Fruit fly (Drosophila melanogaster) whole organism, embryonic: ENCODE results near the gene CG6675.
A peak's percentile ranks its signal among the peaks of the same experiment; 100 is the strongest.

Source experiments
- Atf3 ChIP-seq: fragments of 200-800 bp; sonication (Bioruptor generic); optimal IDR thresholded peaks from 3 replicates; lab custom pipeline; 2016; ENCODE audit warnings: missing biosample characterization, missing genetic modification characterization
- CG10274 ChIP-seq: fragments of 200-800 bp; sonication (Bioruptor generic); optimal IDR thresholded peaks from 3 replicates; lab custom pipeline; 2017; ENCODE audit warnings: missing biosample characterization, mild to moderate bottlenecking, missing genetic modification characterization
- CG10959 ChIP-seq: fragments of 200-800 bp; sonication (Bioruptor generic); IDR thresholded peaks from 2 replicates; pipeline ENCODE4 v1.3.6; 2022; ENCODE audit warnings: missing biosample characterization, missing genetic modification characterization
- CG1233 ChIP-seq: fragments of 200-800 bp; sonication (Bioruptor generic); optimal IDR thresholded peaks from 4 replicates; lab custom pipeline; 2018; ENCODE audit warnings: missing biosample characterization, mild to moderate bottlenecking, missing genetic modification characterization
- CG13775 ChIP-seq: fragments of 200-800 bp; sonication (Bioruptor generic); optimal IDR thresholded peaks from 3 replicates; lab custom pipeline; 2017; ENCODE audit warnings: missing biosample characterization, mild to moderate bottlenecking, missing genetic modification characterization
- CG14667 ChIP-seq: fragments of 200-800 bp; sonication (Bioruptor generic); IDR thresholded peaks from 2 replicates; pipeline ENCODE4 v1.3.6; 2022; ENCODE audit warnings: missing biosample characterization, missing genetic modification characterization
- CG15073 ChIP-seq: fragments of 200-800 bp; sonication (Bioruptor generic); optimal IDR thresholded peaks from 2 replicates; lab custom pipeline; 2016; ENCODE audit warnings: missing biosample characterization, missing genetic modification characterization
- CG15479 ChIP-seq: fragments of 200-800 bp; sonication (Bioruptor generic); optimal IDR thresholded peaks from 3 replicates; lab custom pipeline; 2019; ENCODE audit warnings: missing biosample characterization, mild to moderate bottlenecking, missing genetic modification characterization, moderate library complexity
- CG15514 ChIP-seq: fragments of 200-800 bp; sonication (Bioruptor generic); optimal IDR thresholded peaks from 3 replicates; lab custom pipeline; 2017; ENCODE audit warnings: missing biosample characterization, missing genetic modification characterization, mild to moderate bottlenecking, moderate library complexity, missing genetic modification reagents
- CG17359 ChIP-seq: fragments of 200-800 bp; sonication (Bioruptor generic); optimal IDR thresholded peaks from 3 replicates; lab custom pipeline; 2018; ENCODE audit warnings: missing biosample characterization, mild to moderate bottlenecking, missing genetic modification characterization, moderate library complexity
- CG17361 ChIP-seq: fragments of 200-800 bp; sonication (Bioruptor generic); IDR thresholded peaks from 3 replicates; pipeline ENCODE4 v1.3.6; 2022; ENCODE audit warnings: missing biosample characterization, missing genetic modification characterization
- CG17568 ChIP-seq: fragments of 200-800 bp; sonication (Bioruptor generic); optimal IDR thresholded peaks from 2 replicates; lab custom pipeline; 2018; ENCODE audit warnings: missing biosample characterization, mild to moderate bottlenecking, missing genetic modification characterization, moderate library complexity
- CG17829 ChIP-seq: fragments of 200-800 bp; optimal IDR thresholded peaks from 2 replicates; lab custom pipeline; 2019; ENCODE audit warnings: missing biosample characterization, mild to moderate bottlenecking, missing genetic modification characterization, moderate library complexity
- CG2678 ChIP-seq: fragments of 200-800 bp; sonication (Bioruptor generic); optimal IDR thresholded peaks from 3 replicates; lab custom pipeline; 2019; ENCODE audit warnings: missing biosample characterization, mild to moderate bottlenecking, missing genetic modification characterization, moderate library complexity
- CG32532 ChIP-seq: fragments of 200-800 bp; sonication (Bioruptor generic); IDR thresholded peaks from 2 replicates; pipeline ENCODE4 v1.3.6; 2022; ENCODE audit warnings: missing biosample characterization, missing genetic modification characterization
- CG4707 ChIP-seq: fragments of 200-800 bp; sonication (Bioruptor generic); optimal IDR thresholded peaks from 2 replicates; lab custom pipeline; 2018; ENCODE audit warnings: missing biosample characterization, mild to moderate bottlenecking, missing genetic modification characterization, moderate library complexity
- CG5953 ChIP-seq: fragments of 200-800 bp; sonication (Bioruptor generic); IDR thresholded peaks from 2 replicates; pipeline ENCODE4 v1.3.6; 2022; ENCODE audit warnings: missing biosample characterization, missing genetic modification characterization
- CG7839 ChIP-seq: fragments of 200-800 bp; sonication (Bioruptor generic); optimal IDR thresholded peaks from 3 replicates; lab custom pipeline; 2018; ENCODE audit warnings: missing biosample characterization, mild to moderate bottlenecking, missing genetic modification characterization, moderate library complexity
- CG7987 ChIP-seq: fragments of 200-800 bp; sonication (Bioruptor generic); optimal IDR thresholded peaks from 2 replicates; lab custom pipeline; 2018; ENCODE audit warnings: missing biosample characterization, mild to moderate bottlenecking, missing genetic modification characterization, moderate library complexity
- CG9609 ChIP-seq: fragments of 200-800 bp; sonication (Bioruptor generic); optimal IDR thresholded peaks from 3 replicates; lab custom pipeline; 2016; ENCODE audit warnings: missing biosample characterization, missing genetic modification characterization
- D19B ChIP-seq: fragments of 200-800 bp; sonication (Bioruptor generic); optimal IDR thresholded peaks from 2 replicates; lab custom pipeline; 2017; ENCODE audit warnings: missing biosample characterization, mild to moderate bottlenecking, missing genetic modification characterization
- Dad ChIP-seq: fragments of 200-800 bp; sonication (Bioruptor generic); optimal IDR thresholded peaks from 3 replicates; lab custom pipeline; 2016; ENCODE audit warnings: missing biosample characterization, missing genetic modification characterization
- Deaf1 ChIP-seq: fragments of 200-800 bp; optimal IDR thresholded peaks from 3 replicates; lab custom pipeline; 2019; ENCODE audit warnings: missing biosample characterization, mild to moderate bottlenecking, missing genetic modification characterization, moderate library complexity
- Dek ChIP-seq: fragments of 200-800 bp; sonication (Bioruptor generic); optimal IDR thresholded peaks from 3 replicates; lab custom pipeline; 2019; ENCODE audit warnings: missing biosample characterization, mild to moderate bottlenecking, missing genetic modification characterization, moderate library complexity
- Dp ChIP-seq: fragments of 200-800 bp; sonication (Bioruptor generic); optimal IDR thresholded peaks from 2 replicates; lab custom pipeline; 2018; ENCODE audit warnings: missing biosample characterization, mild to moderate bottlenecking, missing genetic modification characterization, moderate library complexity
- Ets97D ChIP-seq: fragments of 200-800 bp; sonication (Bioruptor generic); optimal IDR thresholded peaks from 3 replicates; lab custom pipeline; 2016; ENCODE audit warnings: missing biosample characterization, missing genetic modification characterization
- GATAe ChIP-seq: fragments of 200-800 bp; sonication (Bioruptor generic); conservative IDR thresholded peaks from 2 replicates; pipeline ENCODE4 v1.3.6; 2022; ENCODE audit warnings: missing biosample characterization, missing genetic modification characterization
- HLH4C ChIP-seq: fragments of 200-800 bp; sonication (Bioruptor generic); IDR thresholded peaks from 3 replicates; pipeline ENCODE4 v1.3.6; 2022; ENCODE audit warnings: missing biosample characterization, missing genetic modification characterization; ENCODE audit not compliant: partially characterized antibody
- Hr39 ChIP-seq: fragments of >200 bp; optimal IDR thresholded peaks from 2 replicates; lab custom pipeline; 2017
- Mes4 ChIP-seq: fragments of 200-800 bp; sonication (Bioruptor generic); optimal IDR thresholded peaks from 2 replicates; lab custom pipeline; 2016; ENCODE audit warnings: missing biosample characterization, missing genetic modification characterization
- Pdp1 ChIP-seq, 2 experiments: fragments of 200-800 bp; sonication (Bioruptor generic); optimal IDR thresholded peaks; 3 replicates each; lab custom pipeline; 2016; ENCODE audit warnings: missing biosample characterization in 2 of 2, missing genetic modification characterization in 2 of 2, mild to moderate bottlenecking in 1 of 2, moderate library complexity in 1 of 2
- abd-A ChIP-seq: fragments of 200-800 bp; sonication (Bioruptor generic); optimal IDR thresholded peaks from 3 replicates; lab custom pipeline; 2019; ENCODE audit warnings: missing biosample characterization, mild to moderate bottlenecking, missing genetic modification characterization, moderate library complexity
- ap ChIP-seq: fragments of 200-800 bp; sonication (Bioruptor generic); IDR thresholded peaks from 2 replicates; pipeline ENCODE4 v1.3.6; 2022; ENCODE audit warnings: missing biosample characterization, missing genetic modification characterization
- crol ChIP-seq: fragments of 200-800 bp; sonication (Bioruptor generic); IDR thresholded peaks from 2 replicates; pipeline ENCODE4 v1.3.6; 2022; ENCODE audit warnings: missing biosample characterization, missing genetic modification characterization
- dmrt11E ChIP-seq: fragments of 200-800 bp; sonication (Bioruptor generic); optimal IDR thresholded peaks from 3 replicates; lab custom pipeline; 2018; ENCODE audit warnings: missing biosample characterization, mild to moderate bottlenecking, missing genetic modification characterization, moderate library complexity
- fu2 ChIP-seq: fragments of 200-800 bp; sonication (Bioruptor generic); optimal IDR thresholded peaks from 2 replicates; lab custom pipeline; 2016; ENCODE audit warnings: missing biosample characterization, missing genetic modification characterization
- grn ChIP-seq: fragments of 200-800 bp; sonication (Bioruptor generic); optimal IDR thresholded peaks from 3 replicates; lab custom pipeline; 2017; ENCODE audit warnings: missing biosample characterization, missing genetic modification characterization
- gsb ChIP-seq: fragments of 200-800 bp; sonication (Bioruptor generic); IDR thresholded peaks from 2 replicates; pipeline ENCODE4 v1.3.6; 2022; ENCODE audit warnings: missing biosample characterization, missing genetic modification characterization
- gsb-n ChIP-seq: fragments of 200-800 bp; sonication (Bioruptor generic); optimal IDR thresholded peaks from 3 replicates; lab custom pipeline; 2018; ENCODE audit warnings: missing biosample characterization, mild to moderate bottlenecking, missing genetic modification characterization
- hth ChIP-seq: fragments of >200 bp; optimal IDR thresholded peaks from 2 replicates; lab custom pipeline; 2017; ENCODE audit warnings: inconsistent platforms
- jumu ChIP-seq: fragments of 200-800 bp; sonication (Bioruptor generic); optimal IDR thresholded peaks from 3 replicates; lab custom pipeline; 2016; ENCODE audit warnings: missing biosample characterization, missing genetic modification characterization
- odd ChIP-seq: fragments of 200-800 bp; sonication (Bioruptor generic); optimal IDR thresholded peaks from 2 replicates; lab custom pipeline; 2017; ENCODE audit warnings: missing biosample characterization, mild to moderate bottlenecking, missing genetic modification characterization
- pan ChIP-seq, 4 experiments: fragments of >200 bp in 3 of 4; fragments of 200-800 bp in 1 of 4; sonication (Bioruptor generic) in 1 of 4; optimal IDR thresholded peaks in 3 of 4; IDR thresholded peaks in 1 of 4; 2 replicates each; pipeline versions ENCODE4 v1.3.6 to Lab custom; 2017 to 2022; ENCODE audit warnings: missing biosample characterization in 2 of 4, missing genetic modification characterization in 2 of 4, mixed read lengths in 1 of 4
- pho ChIP-seq: fragments of 200-800 bp; sonication (Bioruptor generic); optimal IDR thresholded peaks from 2 replicates; lab custom pipeline; 2016; ENCODE audit warnings: missing biosample characterization, missing genetic modification characterization
- sr ChIP-seq: fragments of 200-800 bp; sonication (Bioruptor generic); IDR thresholded peaks from 3 replicates; pipeline ENCODE4 v1.3.6; 2022; ENCODE audit warnings: missing biosample characterization, missing genetic modification characterization
- tap ChIP-seq: fragments of 200-800 bp; optimal IDR thresholded peaks from 3 replicates; lab custom pipeline; 2019; ENCODE audit warnings: missing biosample characterization, mild to moderate bottlenecking, missing genetic modification characterization, moderate library complexity
- tio ChIP-seq: fragments of 200-800 bp; sonication (Bioruptor generic); optimal IDR thresholded peaks from 2 replicates; lab custom pipeline; 2017; ENCODE audit warnings: missing biosample characterization, missing genetic modification characterization, inconsistent platforms
- tll ChIP-seq, 2 experiments: fragments of 200-800 bp in 1 of 2; fragments of >200 bp in 1 of 2; sonication (Bioruptor generic) in 1 of 2; optimal IDR thresholded peaks; 2 replicates each; lab custom pipeline; 2017 to 2019; ENCODE audit warnings: missing biosample characterization in 2 of 2, missing genetic modification characterization in 2 of 2, mild to moderate bottlenecking in 1 of 2, moderate library complexity in 1 of 2
- trh ChIP-seq: fragments of 200-800 bp; sonication (Bioruptor generic); optimal IDR thresholded peaks from 2 replicates; lab custom pipeline; 2016; ENCODE audit warnings: missing biosample characterization, missing genetic modification characterization

Gene CG6675

dm6 chr2L:22129581-22130300, 21.0 kb downstream of the CG6675 start, which contains the start of gene CycK (continued):
- no peak; the same call in 1 of the 2 replicates for TF ChIP-seq CG32532 (GFP tag; lab: Robert Waterston, UW)
- no peak for TF ChIP-seq trh (GFP tag; lab: Kevin White, UChicago)
- TF ChIP-seq CG17829 (tag; lab: Kevin White, UChicago): peak; percentile 1
- no peak for TF ChIP-seq CG15073 (GFP tag; lab: Kevin White, UChicago)
- peak; percentile 20 for TF ChIP-seq CG9609 (GFP tag; lab: Kevin White, UChicago)
- TF ChIP-seq CG14667: no peak
- peak; percentile 8 for TF ChIP-seq Atf3
- TF ChIP-seq crol (GFP tag; lab: Robert Waterston, UW): no peak
- no peak for TF ChIP-seq CG2678 (tag; lab: Kevin White, UChicago)
- no peak for TF ChIP-seq CG1233
- no peak for TF ChIP-seq abd-A
- no peak for TF ChIP-seq tap (tag; lab: Kevin White, UChicago)
- TF ChIP-seq odd: no peak
- TF ChIP-seq GATAe: no peak
- no peak for TF ChIP-seq ap (GFP tag; lab: Robert Waterston, UW)
- no peak for TF ChIP-seq grn
- TF ChIP-seq CG7987 (GFP tag; lab: Kevin White, UChicago): no peak
- TF ChIP-seq Dp (GFP tag; lab: Kevin White, UChicago): no peak
- no peak for TF ChIP-seq CG17568
- TF ChIP-seq CG10274: no peak
- TF ChIP-seq CG17359 (tag; lab: Kevin White, UChicago): no peak
- TF ChIP-seq tio (GFP tag; lab: Kevin White, UChicago): no peak
- TF ChIP-seq pho (GFP tag; lab: Kevin White, UChicago): no peak
- 0 out of 3 replicates have a peak, but pooled peaks have one; percentile 14 for TF ChIP-seq HLH4C (GFP tag; lab: Robert Waterston, UW)
- no peak for TF ChIP-seq tll (GFP tag; optimal IDR thresholded peaks at IDR 0.05; lab: Kevin White, UChicago)
- no peak for TF ChIP-seq Dek (tag; lab: Kevin White, UChicago)
- peak; percentile 32 for TF ChIP-seq CG15514 (GFP tag; lab: Kevin White, UChicago)
- TF ChIP-seq Hr39: no peak
- peak; percentile 22 for TF ChIP-seq CG15479
- no peak for TF ChIP-seq sr (GFP tag; lab: Robert Waterston, UW)
- TF ChIP-seq CG5953 (GFP tag; lab: Robert Waterston, UW): no peak
- TF ChIP-seq CG10959 (GFP tag; lab: Robert Waterston, UW): no peak
- TF ChIP-seq dmrt11E (tag; lab: Kevin White, UChicago): peak; percentile 21
- peak; percentile 22 for TF ChIP-seq Mes4 (GFP tag; lab: Kevin White, UChicago)
- 0 out of 3 replicates have a peak, but pooled peaks have one; percentile 38 for TF ChIP-seq CG17361
- no peak for TF ChIP-seq Deaf1 (tag; lab: Kevin White, UChicago)
- TF ChIP-seq D19B (GFP tag; lab: Kevin White, UChicago): no peak
- no peak for TF ChIP-seq gsb-n (tag; lab: Kevin White, UChicago)
- peak; percentile 28 for TF ChIP-seq CG7839 (tag; lab: Kevin White, UChicago)
- no peak for TF ChIP-seq Dad (GFP tag; lab: Kevin White, UChicago)
- TF ChIP-seq Pdp1 (GFP tag; optimal IDR thresholded peaks at IDR 0.05; lab: Kevin White, UChicago): peak; percentile 2 to 59
- peak; percentile 9 for TF ChIP-seq jumu (GFP tag; lab: Kevin White, UChicago)
- peak; percentile 3 for TF ChIP-seq Ets97D (GFP tag; lab: Kevin White, UChicago)
- no peak for TF ChIP-seq hth (lab: Kevin White, UChicago)
- TF ChIP-seq CG13775 (GFP tag; lab: Kevin White, UChicago): no peak
- TF ChIP-seq gsb (GFP tag; lab: Robert Waterston, UW): no peak
- no peak for TF ChIP-seq pan (optimal IDR thresholded peaks at IDR 0.05; lab: Kevin White, UChicago)
- no peak for TF ChIP-seq pan (GFP tag; optimal IDR thresholded peaks at IDR 0.05 in 1 of 2, IDR thresholded peaks at IDR 0.05 in 1 of 2)
- peak; percentile 23 for TF ChIP-seq fu2 (GFP tag; lab: Kevin White, UChicago)
- no peak for TF ChIP-seq CG4707
